Fruit fly (Drosophila melanogaster) whole organism, adult: Measurements from ENCODE around the gene TpnC25D.

Experiments
- CG11617 ChIP-seq: fragments of 200-800 bp; sonication (Bioruptor generic); optimal IDR thresholded peaks from 2 replicates; lab custom pipeline; 2017; ENCODE audit warnings: mild to moderate bottlenecking, missing biosample characterization, missing genetic modification reagents, missing genetic modification characterization
- CG12768 ChIP-seq: fragments of 200-800 bp; sonication (Bioruptor generic); optimal IDR thresholded peaks from 2 replicates; lab custom pipeline; 2017; ENCODE audit warnings: missing biosample characterization, missing genetic modification characterization, mild to moderate bottlenecking, moderate library complexity, missing genetic modification reagents
- CG14711 ChIP-seq: fragments of 200-800 bp; sonication (Bioruptor generic); optimal IDR thresholded peaks from 2 replicates; lab custom pipeline; 2018; ENCODE audit warnings: missing biosample characterization, mild to moderate bottlenecking, missing genetic modification characterization, moderate library complexity
- CG33017 ChIP-seq: fragments of 200-800 bp; sonication (Bioruptor generic); optimal IDR thresholded peaks from 2 replicates; lab custom pipeline; 2018; ENCODE audit warnings: missing biosample characterization, mild to moderate bottlenecking, missing genetic modification characterization, moderate library complexity
- CG5204 ChIP-seq: fragments of 200-800 bp; sonication (Bioruptor generic); optimal IDR thresholded peaks from 2 replicates; lab custom pipeline; 2016; ENCODE audit warnings: missing biosample characterization, missing genetic modification characterization
- CG7045 ChIP-seq: fragments of 200-800 bp; sonication (Bioruptor generic); optimal IDR thresholded peaks from 2 replicates; lab custom pipeline; 2017; ENCODE audit warnings: missing biosample characterization, mild to moderate bottlenecking, missing genetic modification characterization
- CG7101 ChIP-seq: fragments of 200-800 bp; sonication (Bioruptor generic); optimal IDR thresholded peaks from 2 replicates; lab custom pipeline; 2018; ENCODE audit warnings: missing biosample characterization, mild to moderate bottlenecking, missing genetic modification characterization, moderate library complexity
- Clk ChIP-seq: fragments of 200-800 bp; sonication (Bioruptor generic); optimal IDR thresholded peaks from 2 replicates; lab custom pipeline; 2017; ENCODE audit warnings: missing biosample characterization, missing genetic modification characterization
- Crg-1 ChIP-seq: fragments of 200-800 bp; sonication (Bioruptor generic); optimal IDR thresholded peaks from 2 replicates; lab custom pipeline; 2016; ENCODE audit warnings: missing biosample characterization, missing genetic modification characterization
- Hr96 ChIP-seq: fragments of 200-800 bp; sonication (Bioruptor generic); optimal IDR thresholded peaks from 2 replicates; lab custom pipeline; 2016; ENCODE audit warnings: missing biosample characterization, missing genetic modification characterization
- Mnt ChIP-seq: fragments of 200-800 bp; sonication (Bioruptor generic); optimal IDR thresholded peaks from 2 replicates; lab custom pipeline; 2016; ENCODE audit warnings: missing biosample characterization, mild to moderate bottlenecking, missing genetic modification characterization
- bab1 ChIP-seq: fragments of 200-800 bp; sonication (Bioruptor generic); optimal IDR thresholded peaks from 3 replicates; lab custom pipeline; 2019; ENCODE audit warnings: missing biosample characterization, mild to moderate bottlenecking, missing genetic modification characterization, moderate library complexity
- cic ChIP-seq: fragments of 200-800 bp; sonication (Bioruptor generic); optimal IDR thresholded peaks from 2 replicates; lab custom pipeline; 2017; ENCODE audit warnings: missing biosample characterization, mild to moderate bottlenecking, missing genetic modification characterization, moderate library complexity
- cnc ChIP-seq, 2 experiments: fragments of >200 bp; optimal IDR thresholded peaks; 2 replicates each; lab custom pipeline; 2017
- kay ChIP-seq: fragments of 200-800 bp; sonication (Bioruptor generic); peaks from one replicate; lab custom pipeline; 2016; ENCODE audit warnings: missing biosample characterization, missing genetic modification characterization, borderline replicate concordance
- ovo ChIP-seq: fragments of 200-800 bp; sonication (Bioruptor generic); optimal IDR thresholded peaks from 2 replicates; lab custom pipeline; 2016; ENCODE audit warnings: missing biosample characterization, missing genetic modification characterization
- pad ChIP-seq: fragments of 200-800 bp; sonication (Bioruptor generic); optimal IDR thresholded peaks from 3 replicates; lab custom pipeline; 2017; ENCODE audit warnings: missing biosample characterization, missing genetic modification characterization, mild to moderate bottlenecking, moderate library complexity, missing genetic modification reagents
- tj ChIP-seq: fragments of 200-800 bp; sonication (Bioruptor generic); optimal IDR thresholded peaks from 3 replicates; lab custom pipeline; 2017; ENCODE audit warnings: missing biosample characterization, mild to moderate bottlenecking, missing genetic modification characterization, moderate library complexity

TpnC25D gene

dm6 chr2L:5254105-5254711 lies 37.7 kb downstream of the TpnC25D start:
- no peak for TF ChIP-seq Clk (GFP tag; lab: Kevin White, UChicago)
- TF ChIP-seq kay (GFP tag; lab: Kevin White, UChicago): no peak
- no peak for TF ChIP-seq Crg-1
- no peak for TF ChIP-seq CG5204 (GFP tag; lab: Kevin White, UChicago)
- TF ChIP-seq CG33017 (tag; lab: Kevin White, UChicago): no peak
- no peak for TF ChIP-seq pad (GFP tag; lab: Kevin White, UChicago)
- TF ChIP-seq CG14711 (tag; lab: Kevin White, UChicago): no peak
- no peak for TF ChIP-seq CG7101 (tag; lab: Kevin White, UChicago)

- TF ChIP-seq bab1 (GFP tag; lab: Kevin White, UChicago) (no peak), CG14711 (tag; lab: Kevin White, UChicago) (no peak), CG5204 (GFP tag; lab: Kevin White, UChicago) (peak; percentile 40), Crg-1 (peak; percentile 10), ovo (GFP tag; lab: Kevin White, UChicago) (peak; percentile 58), Hr96 (GFP tag; lab: Kevin White, UChicago) (peak; percentile 33), kay (GFP tag; lab: Kevin White, UChicago) (no peak), cic (GFP tag; lab: Kevin White, UChicago) (peak; percentile 69), cnc (optimal IDR thresholded peaks at IDR 0.05; lab: Kevin White, UChicago) (no peak), CG11617 (GFP tag; lab: Kevin White, UChicago) (peak; percentile 23), CG7045 (GFP tag; lab: Kevin White, UChicago) (peak; percentile 20), CG7101 (tag; lab: Kevin White, UChicago) (peak; percentile 54), CG12768 (GFP tag; lab: Kevin White, UChicago) (peak; percentile 17), pad (GFP tag; lab: Kevin White, UChicago) (peak; percentile 53), CG33017 (tag; lab: Kevin White, UChicago) (peak; percentile 23)
These were observed 39.7 kb downstream of the TpnC25D start for dm6 chr2L:5256036-5256846.

- TF ChIP-seq pad (GFP tag; lab: Kevin White, UChicago): no peak
- TF ChIP-seq Crg-1: no peak
- TF ChIP-seq Hr96 (GFP tag; lab: Kevin White, UChicago): no peak
- TF ChIP-seq CG7045 (GFP tag; lab: Kevin White, UChicago): no peak
- no peak for TF ChIP-seq CG5204 (GFP tag; lab: Kevin White, UChicago)
- no peak for TF ChIP-seq tj (GFP tag; lab: Kevin White, UChicago)
- no peak for TF ChIP-seq CG7101 (tag; lab: Kevin White, UChicago)
- no peak for TF ChIP-seq kay (GFP tag; lab: Kevin White, UChicago)
- no peak for TF ChIP-seq cnc (optimal IDR thresholded peaks at IDR 0.05; lab: Kevin White, UChicago)
- TF ChIP-seq CG14711 (tag; lab: Kevin White, UChicago): no peak
These were observed 42.8 kb downstream of the TpnC25D start for dm6 chr2L:5259076-5259843.

dm6 chr2L:5260267-5260666 lies 43.8 kb downstream of the TpnC25D start:
- TF ChIP-seq CG12768 (GFP tag; lab: Kevin White, UChicago) (no peak), Mnt (GFP tag; lab: Kevin White, UChicago) (no peak), kay (GFP tag; lab: Kevin White, UChicago) (no peak), CG11617 (GFP tag; lab: Kevin White, UChicago) (no peak), CG14711 (tag; lab: Kevin White, UChicago) (no peak)

- TF ChIP-seq cic (GFP tag; lab: Kevin White, UChicago) (no peak), Clk (GFP tag; lab: Kevin White, UChicago) (no peak), CG7045 (GFP tag; lab: Kevin White, UChicago) (no peak), bab1 (GFP tag; lab: Kevin White, UChicago) (no peak), CG33017 (tag; lab: Kevin White, UChicago) (no peak), CG5204 (GFP tag; lab: Kevin White, UChicago) (no peak), CG12768 (GFP tag; lab: Kevin White, UChicago) (no peak), CG14711 (tag; lab: Kevin White, UChicago) (no peak), Crg-1 (no peak), cnc (optimal IDR thresholded peaks at IDR 0.05; lab: Kevin White, UChicago) (no peak), CG7101 (tag; lab: Kevin White, UChicago) (no peak), CG11617 (GFP tag; lab: Kevin White, UChicago) (no peak), kay (GFP tag; lab: Kevin White, UChicago) (no peak)
These were observed 44.9 kb downstream of the TpnC25D start for dm6 chr2L:5261223-5261984.
